Worm (Caenorhabditis elegans) whole organism, young adult: Measurements from ENCODE around the gene ifas-1.

Source experiments
- B0261.1 ChIP-seq: sonication (generic microtip); optimal IDR thresholded peaks from 2 replicates; lab custom pipeline; 2016; ENCODE audit warnings: mild to moderate bottlenecking, missing genetic modification characterization, moderate library complexity, missing compliant biosample characterization
- C06A6.2 ChIP-seq: fragments of 200-800 bp; sonication (Bioruptor generic); conservative IDR thresholded peaks from 2 replicates; pipeline ENCODE4 v1.3.6; 2022; ENCODE audit warnings: missing genetic modification characterization, missing compliant biosample characterization
- C17E4.6 ChIP-seq: fragments of 200-800 bp; sonication (Bioruptor generic); IDR thresholded peaks from 2 replicates; pipeline ENCODE4 v1.3.6; 2022; ENCODE audit warnings: missing genetic modification reagents, missing genetic modification characterization, missing compliant biosample characterization
- D2030.7 ChIP-seq: fragments of 200-800 bp; sonication (Bioruptor generic); IDR thresholded peaks from 2 replicates; pipeline ENCODE4 v1.3.6; 2022; ENCODE audit warnings: missing genetic modification reagents, missing genetic modification characterization, missing compliant biosample characterization
- F22D6.2 ChIP-seq: sonication (generic microtip); optimal IDR thresholded peaks from 2 replicates; lab custom pipeline; 2016; ENCODE audit warnings: mild to moderate bottlenecking, missing genetic modification characterization, missing compliant biosample characterization
- F33H1.4 ChIP-seq: fragments of 200-800 bp; sonication (Bioruptor generic); IDR thresholded peaks from 2 replicates; pipeline ENCODE4 v1.3.6; 2022; ENCODE audit warnings: missing genetic modification reagents, missing genetic modification characterization, missing compliant biosample characterization
- F37B4.10 ChIP-seq: fragments of 200-800 bp; sonication (Bioruptor generic); IDR thresholded peaks from 2 replicates; pipeline ENCODE4 v1.3.6; 2022; ENCODE audit warnings: missing genetic modification characterization, missing compliant biosample characterization
- F49E8.2 ChIP-seq: sonication (generic microtip); optimal IDR thresholded peaks from 3 replicates; lab custom pipeline; 2017; ENCODE audit warnings: missing genetic modification characterization, mild to moderate bottlenecking, missing compliant biosample characterization, antibody characterized with exemption, moderate library complexity; ENCODE audit not compliant: insufficient read depth
- T07F8.4 ChIP-seq: sonication (generic microtip); optimal IDR thresholded peaks from 2 replicates; lab custom pipeline; 2016; ENCODE audit warnings: mild to moderate bottlenecking, missing genetic modification characterization, moderate library complexity, missing compliant biosample characterization
- Y53G8AR.9 ChIP-seq: fragments of 200-800 bp; sonication (Bioruptor generic); conservative IDR thresholded peaks from 2 replicates; pipeline ENCODE4 v1.3.6; 2022; ENCODE audit warnings: missing genetic modification reagents, missing genetic modification characterization, missing compliant biosample characterization
- Y56A3A.18 ChIP-seq: fragments of 200-800 bp; sonication (Bioruptor generic); IDR thresholded peaks from 2 replicates; pipeline ENCODE4 v1.3.6; 2022; ENCODE audit warnings: missing genetic modification reagents, missing genetic modification characterization, missing compliant biosample characterization
- Y67H2A.10 ChIP-seq: fragments of 200-800 bp; sonication (Bioruptor generic); conservative IDR thresholded peaks from 2 replicates; pipeline ENCODE4 v1.3.6; 2022; ENCODE audit warnings: missing genetic modification reagents, missing genetic modification characterization, missing compliant biosample characterization
- Y95B8A.8 ChIP-seq: fragments of 200-800 bp; sonication (Bioruptor generic); IDR thresholded peaks from 2 replicates; pipeline ENCODE4 v1.3.6; 2022; ENCODE audit warnings: missing genetic modification reagents, missing genetic modification characterization, missing compliant biosample characterization
- akir-1 ChIP-seq: fragments of 200-800 bp; sonication (Bioruptor generic); optimal IDR thresholded peaks from 2 replicates; lab custom pipeline; 2018; ENCODE audit warnings: mild to moderate bottlenecking, missing genetic modification characterization, moderate library complexity, missing compliant biosample characterization
- ama-1 ChIP-seq, 3 experiments: fragments of 150-350 bp in 1 of 3; sonication (generic microtip) in 2 of 3; optimal IDR thresholded peaks; 2 replicates each; lab custom pipeline; 2014 to 2018; ENCODE audit warnings: missing biosample characterization in 2 of 3, missing genetic modification characterization in 2 of 3, missing genetic modification reagents in 2 of 3
- atf-7 ChIP-seq: sonication (generic microtip); optimal IDR thresholded peaks from 2 replicates; lab custom pipeline; 2017; ENCODE audit warnings: mild to moderate bottlenecking, missing genetic modification characterization, missing compliant biosample characterization
- attf-5 ChIP-seq: fragments of 200-800 bp; sonication (Bioruptor generic); optimal IDR thresholded peaks from 2 replicates; lab custom pipeline; 2018; ENCODE audit warnings: mild to moderate bottlenecking, missing genetic modification characterization, missing compliant biosample characterization
- bed-2 ChIP-seq: fragments of 200-800 bp; sonication (Bioruptor generic); IDR thresholded peaks from 2 replicates; pipeline ENCODE4 v1.3.6; 2022; ENCODE audit warnings: missing genetic modification reagents, missing genetic modification characterization, missing compliant biosample characterization
- ccch-3 ChIP-seq: fragments of 200-800 bp; sonication (Bioruptor generic); optimal IDR thresholded peaks from 2 replicates; lab custom pipeline; 2018; ENCODE audit warnings: mild to moderate bottlenecking, missing genetic modification characterization, missing compliant biosample characterization
- cebp-1 ChIP-seq, 2 experiments: fragments of 200-800 bp in 1 of 2; sonication (Bioruptor generic) in 1 of 2; sonication (generic microtip) in 1 of 2; IDR thresholded peaks in 1 of 2; optimal IDR thresholded peaks in 1 of 2; 2 replicates each; pipeline versions ENCODE4 v1.3.6 to Lab custom; 2017 to 2022; ENCODE audit warnings: missing compliant biosample characterization in 2 of 2, missing genetic modification characterization in 2 of 2, mild to moderate bottlenecking in 1 of 2, missing genetic modification reagents in 1 of 2, moderate library complexity in 1 of 2
- ceh-58 ChIP-seq: fragments of 200-800 bp; sonication (Bioruptor generic); IDR thresholded peaks from 2 replicates; pipeline ENCODE4 v1.3.6; 2022; ENCODE audit warnings: missing genetic modification characterization, missing compliant biosample characterization
- ceh-79 ChIP-seq: sonication (generic microtip); optimal IDR thresholded peaks from 2 replicates; lab custom pipeline; 2017; ENCODE audit warnings: mild to moderate bottlenecking, missing genetic modification characterization, missing compliant biosample characterization
- ekl-4 ChIP-seq: fragments of 200-800 bp; sonication (Bioruptor generic); IDR thresholded peaks from 2 replicates; pipeline ENCODE4 v1.3.6; 2022; ENCODE audit warnings: missing genetic modification reagents, missing genetic modification characterization, missing compliant biosample characterization
- hlh-12 ChIP-seq: sonication (generic microtip); optimal IDR thresholded peaks from 2 replicates; lab custom pipeline; 2016; ENCODE audit warnings: missing genetic modification characterization, missing compliant biosample characterization
- hlh-26 ChIP-seq: fragments of 200-800 bp; sonication (Bioruptor generic); conservative IDR thresholded peaks from 2 replicates; pipeline ENCODE4 v1.3.6; 2022; ENCODE audit warnings: missing genetic modification reagents, missing genetic modification characterization, missing compliant biosample characterization
- let-526 ChIP-seq: fragments of 200-800 bp; sonication (Bioruptor generic); IDR thresholded peaks from 2 replicates; pipeline ENCODE4 v1.3.6; 2022; ENCODE audit warnings: missing genetic modification reagents, missing genetic modification characterization, missing compliant biosample characterization
- lsy-27 ChIP-seq: sonication (generic microtip); optimal IDR thresholded peaks from 2 replicates; lab custom pipeline; 2017; ENCODE audit warnings: missing genetic modification characterization, mild to moderate bottlenecking, missing compliant biosample characterization, antibody characterized with exemption, missing genotype, borderline replicate concordance; ENCODE audit not compliant: insufficient read depth
- madf-3 ChIP-seq: fragments of 200-800 bp; sonication (Bioruptor generic); IDR thresholded peaks from 2 replicates; pipeline ENCODE4 v1.3.6; 2022; ENCODE audit warnings: missing genetic modification reagents, missing genetic modification characterization, missing compliant biosample characterization
- mcd-1 ChIP-seq: fragments of 200-800 bp; sonication (Bioruptor generic); IDR thresholded peaks from 2 replicates; pipeline ENCODE4 v1.3.6; 2022; ENCODE audit warnings: missing genetic modification reagents, missing genetic modification characterization, missing compliant biosample characterization
- mel-28 ChIP-seq: sonication (generic microtip); optimal IDR thresholded peaks from 2 replicates; lab custom pipeline; 2016; ENCODE audit warnings: borderline replicate concordance, mild to moderate bottlenecking, missing genetic modification characterization, missing compliant biosample characterization
- mes-4 ChIP-seq: sonication (generic microtip); optimal IDR thresholded peaks from 2 replicates; lab custom pipeline; 2016; ENCODE audit warnings: missing genotype, missing genetic modification characterization, missing compliant biosample characterization
- mxl-1 ChIP-seq: sonication (generic microtip); optimal IDR thresholded peaks from 2 replicates; lab custom pipeline; 2016; ENCODE audit warnings: missing genetic modification characterization, missing compliant biosample characterization
- nfyb-1 ChIP-seq: fragments of 200-800 bp; sonication (Bioruptor generic); IDR thresholded peaks from 2 replicates; pipeline ENCODE4 v1.3.6; 2022; ENCODE audit warnings: missing genetic modification reagents, missing genetic modification characterization, missing compliant biosample characterization
- nhr-120 ChIP-seq: fragments of 200-800 bp; sonication (Bioruptor generic); IDR thresholded peaks from 2 replicates; pipeline ENCODE4 v1.3.6; 2022; ENCODE audit warnings: missing genetic modification characterization, missing compliant biosample characterization
- nhr-27 ChIP-seq: fragments of 200-800 bp; sonication (Bioruptor generic); optimal IDR thresholded peaks from 2 replicates; lab custom pipeline; 2018; ENCODE audit warnings: mild to moderate bottlenecking, missing genetic modification characterization, moderate library complexity, missing compliant biosample characterization
- nhr-80 ChIP-seq: sonication (generic microtip); optimal IDR thresholded peaks from 2 replicates; lab custom pipeline; 2016; ENCODE audit warnings: missing genetic modification characterization, missing compliant biosample characterization
- pbrm-1 ChIP-seq: fragments of 200-800 bp; sonication (Bioruptor generic); IDR thresholded peaks from 2 replicates; pipeline ENCODE4 v1.3.6; 2022; ENCODE audit warnings: missing genetic modification reagents, missing genetic modification characterization, missing compliant biosample characterization
- pha-4 ChIP-seq: fragments of 150-350 bp; sonication (generic microtip); optimal IDR thresholded peaks from 2 replicates; lab custom pipeline; 2014; ENCODE audit warnings: missing biosample characterization, missing genetic modification reagents, missing genetic modification characterization
- sdz-38 ChIP-seq: sonication (generic microtip); optimal IDR thresholded peaks from 2 replicates; lab custom pipeline; 2016; ENCODE audit warnings: missing genotype, missing genetic modification characterization, missing compliant biosample characterization
- tlf-1 ChIP-seq: fragments of 200-800 bp; sonication (Bioruptor generic); optimal IDR thresholded peaks from 2 replicates; lab custom pipeline; 2018; ENCODE audit warnings: mild to moderate bottlenecking, missing genetic modification characterization, missing compliant biosample characterization
- unc-62 ChIP-seq: fragments of 150-350 bp; optimal IDR thresholded peaks from 2 replicates; lab custom pipeline; 2014; ENCODE audit warnings: missing biosample characterization, missing genetic modification reagents, missing genetic modification characterization
- xnd-1 ChIP-seq: sonication (generic microtip); optimal IDR thresholded peaks from 2 replicates; lab custom pipeline; 2016; ENCODE audit warnings: missing genotype, missing genetic modification reagents, missing genetic modification characterization, missing compliant biosample characterization
- ztf-18 ChIP-seq: sonication (generic microtip); optimal IDR thresholded peaks from 2 replicates; lab custom pipeline; 2016; ENCODE audit warnings: missing genotype, mild to moderate bottlenecking, missing genetic modification characterization, missing compliant biosample characterization
- ztf-3 ChIP-seq: fragments of 200-800 bp; sonication (Bioruptor generic); optimal IDR thresholded peaks from 2 replicates; lab custom pipeline; 2018; ENCODE audit warnings: mild to moderate bottlenecking, missing genetic modification characterization, missing compliant biosample characterization
- ztf-6 ChIP-seq: fragments of 200-800 bp; sonication (Bioruptor generic); IDR thresholded peaks from 2 replicates; pipeline ENCODE4 v1.3.6; 2022; ENCODE audit warnings: missing genetic modification reagents, missing genetic modification characterization, missing compliant biosample characterization

The ifas-1 gene

DNA sequence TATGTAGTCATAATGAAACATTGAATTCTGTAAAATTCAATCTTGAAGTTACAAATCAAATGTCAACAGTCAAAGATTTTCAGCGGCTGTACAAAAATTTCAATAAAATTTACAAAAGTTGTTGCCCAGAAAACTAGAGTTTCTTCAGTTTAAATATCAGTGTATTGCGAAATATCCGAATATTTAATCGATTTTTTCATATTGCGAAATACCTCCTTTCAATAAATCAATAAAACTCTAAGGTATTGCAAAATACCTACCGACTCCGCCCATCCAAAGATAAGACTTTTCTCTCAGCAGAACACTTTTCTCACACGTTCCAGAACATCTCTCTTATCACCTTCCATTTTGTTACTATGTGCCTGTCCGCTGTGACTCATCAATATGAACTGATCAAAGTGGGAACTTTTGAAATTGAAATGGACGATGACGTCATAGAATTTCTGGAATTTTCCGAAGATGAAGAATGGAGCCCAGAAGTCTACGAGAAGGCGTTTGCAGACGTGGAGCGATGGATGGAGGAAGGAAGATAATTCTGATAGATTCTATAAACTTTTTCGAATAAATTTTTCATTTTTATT lies 3.9 kb downstream of the ifas-1 start:
- no peak for TF ChIP-seq C17E4.6 (GFP tag; lab: Robert Waterston, UW)
- no peak for TF ChIP-seq xnd-1 (tag; lab: Kevin White, UChicago)
- TF ChIP-seq nhr-80: peak; percentile 4
- peak; percentile 64 for TF ChIP-seq atf-7 (tag; lab: Kevin White, UChicago)
- no peak for TF ChIP-seq T07F8.4 (tag; lab: Kevin White, UChicago)
- 0 out of 2 replicates have a peak, but pooled peaks have one; percentile 55 for TF ChIP-seq nfyb-1 (GFP tag; lab: Robert Waterston, UW)
- TF ChIP-seq cebp-1 (GFP tag; IDR thresholded peaks at IDR 0.05; lab: Robert Waterston, UW): peak; percentile 95
- TF ChIP-seq cebp-1 (tag; optimal IDR thresholded peaks at IDR 0.05; lab: Kevin White, UChicago): peak; percentile 99
- no peak for TF ChIP-seq nhr-120

DNA sequence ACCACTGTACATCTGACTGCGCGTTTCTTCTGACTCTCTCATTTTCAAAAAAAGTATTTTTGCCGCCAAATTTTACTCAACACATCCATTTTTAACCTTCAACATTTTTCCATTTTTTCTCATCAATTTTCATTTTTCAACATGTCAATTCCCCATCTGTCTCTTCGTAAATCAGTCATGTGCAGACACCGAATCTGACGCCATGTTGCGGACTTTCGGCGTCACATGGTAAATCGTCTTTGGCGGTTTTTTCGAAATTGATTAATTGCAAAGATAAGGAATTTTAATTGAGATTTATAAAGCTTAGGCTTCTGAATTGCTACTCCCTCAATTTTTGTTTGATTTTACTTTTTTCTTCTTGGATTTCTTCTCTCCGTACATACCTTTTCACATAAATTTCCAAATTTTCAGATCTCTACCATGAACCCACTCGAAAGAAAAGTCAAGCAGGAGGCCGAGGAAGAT lies 5.7 kb downstream of the ifas-1 start, which contains the start of gene F19B10.1:
Gene F19B10.1, plus strand, starts transcription at position 415 of the 465 bp plus-strand sequence.
- TF ChIP-seq ztf-6 (GFP tag; lab: Robert Waterston, UW): no peak
- TF ChIP-seq Y53G8AR.9 (GFP tag; lab: Robert Waterston, UW): 0 out of 2 replicates have a peak, but pooled peaks have one; percentile 31
- no peak for TF ChIP-seq unc-62 (GFP tag; lab: Kevin White, UChicago)
- TF ChIP-seq B0261.1: no peak
- no peak for TF ChIP-seq nhr-120
- TF ChIP-seq akir-1: no peak
- TF ChIP-seq F49E8.2 (tag; lab: Kevin White, UChicago): no peak
- TF ChIP-seq lsy-27 (tag; lab: Kevin White, UChicago): no peak
- TF ChIP-seq ztf-3: no peak
- no peak for TF ChIP-seq F22D6.2
- no peak for TF ChIP-seq mxl-1 (tag; lab: Kevin White, UChicago)
- no peak for TF ChIP-seq ama-1 (optimal IDR thresholded peaks at IDR 0.05; lab: Kevin White, UChicago)
- no peak for TF ChIP-seq ama-1 (GFP tag; optimal IDR thresholded peaks at IDR 0.05; lab: Kevin White, UChicago)
- TF ChIP-seq F37B4.10 (GFP tag; lab: Robert Waterston, UW): no peak
- no peak for TF ChIP-seq hlh-12 (tag; lab: Kevin White, UChicago)
- no peak; the same call in 1 of the 2 replicates for TF ChIP-seq cebp-1 (GFP tag; IDR thresholded peaks at IDR 0.05; lab: Robert Waterston, UW)
- TF ChIP-seq cebp-1 (tag; optimal IDR thresholded peaks at IDR 0.05; lab: Kevin White, UChicago): no peak
- no peak for TF ChIP-seq nhr-27 (tag; lab: Kevin White, UChicago)
- TF ChIP-seq mes-4 (tag; lab: Kevin White, UChicago): no peak
- no peak for TF ChIP-seq C06A6.2 (GFP tag; lab: Robert Waterston, UW)
- TF ChIP-seq tlf-1 (GFP tag; lab: Kevin White, UChicago): no peak
- no peak for TF ChIP-seq ekl-4
- TF ChIP-seq ceh-79 (tag; lab: Kevin White, UChicago): no peak
- TF ChIP-seq ztf-18: no peak
- no peak for TF ChIP-seq hlh-26
- no peak for TF ChIP-seq pha-4 (tag; lab: Kevin White, UChicago)
- TF ChIP-seq Y95B8A.8 (GFP tag; lab: Robert Waterston, UW): no peak
- no peak for TF ChIP-seq D2030.7 (GFP tag; lab: Robert Waterston, UW)
- no peak for TF ChIP-seq Y56A3A.18 (GFP tag; lab: Robert Waterston, UW)
- peak; percentile 71; the same call in 1 of the 2 replicates for TF ChIP-seq nfyb-1 (GFP tag; lab: Robert Waterston, UW)
- TF ChIP-seq mel-28 (tag; lab: Kevin White, UChicago): no peak
- no peak for TF ChIP-seq madf-3 (GFP tag; lab: Robert Waterston, UW)
- TF ChIP-seq bed-2 (GFP tag; lab: Robert Waterston, UW): no peak
- no peak for TF ChIP-seq ccch-3 (GFP tag; lab: Kevin White, UChicago)
- no peak for TF ChIP-seq ceh-58 (GFP tag; lab: Robert Waterston, UW)
- TF ChIP-seq sdz-38 (tag; lab: Kevin White, UChicago): no peak
- peak; percentile 66 for TF ChIP-seq attf-5 (GFP tag; lab: Kevin White, UChicago)
- no peak for TF ChIP-seq let-526
- TF ChIP-seq pbrm-1 (GFP tag; lab: Robert Waterston, UW): no peak; the same call in 1 of the 2 replicates
- TF ChIP-seq F33H1.4 (GFP tag; lab: Robert Waterston, UW): no peak
- TF ChIP-seq mcd-1 (GFP tag; lab: Robert Waterston, UW): peak; percentile 66; the same call in 1 of the 2 replicates
- TF ChIP-seq Y67H2A.10 (GFP tag; lab: Robert Waterston, UW): no peak
